Worm (Caenorhabditis elegans): ENCODE results near the gene C26E1.1.

- TF ChIP-seq elt-3 (tag; optimal IDR thresholded peaks at IDR 0.05), result no peak
- no peak for TF ChIP-seq zip-8 (tag; optimal IDR thresholded peaks at IDR 0.05)
- no peak for TF ChIP-seq snpc-4 (tag; optimal IDR thresholded peaks at IDR 0.05)
- no peak for TF ChIP-seq nhr-76 (tag; optimal IDR thresholded peaks at IDR 0.05)
- no peak for TF ChIP-seq nhr-12 (tag; optimal IDR thresholded peaks at IDR 0.05)
Observed at ce11 chrV:13324933-13325760, 27.8 kb downstream of the C26E1.1 start, which contains the start of gene C50B6.7.

Data from whole organism, mixed stage, embryonic.